Worm (Caenorhabditis elegans) whole organism, late embryonic: Measurements from ENCODE around the gene rpl-36.

Experiments used
- C08G9.2 ChIP-seq: sonication (generic microtip); optimal IDR thresholded peaks from 2 replicates; lab custom pipeline; 2016; ENCODE audit warnings: mild to moderate bottlenecking, missing genetic modification characterization, moderate library complexity, missing compliant biosample characterization
- K02D7.2 ChIP-seq: sonication (generic microtip); optimal IDR thresholded peaks from 2 replicates; lab custom pipeline; 2017; ENCODE audit warnings: mild to moderate bottlenecking, missing genetic modification characterization, missing compliant biosample characterization
- T23F11.4 ChIP-seq: fragments of 200-800 bp; sonication (Bioruptor generic); optimal IDR thresholded peaks from 2 replicates; lab custom pipeline; 2018; ENCODE audit warnings: mild to moderate bottlenecking, missing genetic modification characterization, missing compliant biosample characterization
- Y22D7AL.16 ChIP-seq: sonication (generic microtip); optimal IDR thresholded peaks from 2 replicates; lab custom pipeline; 2016; ENCODE audit warnings: missing genetic modification characterization, missing compliant biosample characterization
- ahr-1 ChIP-seq: sonication (generic microtip); optimal IDR thresholded peaks from 2 replicates; lab custom pipeline; 2016; ENCODE audit warnings: missing genetic modification characterization, missing compliant biosample characterization
- ama-1 ChIP-seq: fragments of 150-350 bp; optimal IDR thresholded peaks from 2 replicates; lab custom pipeline; 2014
- ceh-14 ChIP-seq: sonication (generic microtip); optimal IDR thresholded peaks from 2 replicates; lab custom pipeline; 2016; ENCODE audit warnings: missing genotype, missing genetic modification characterization, missing compliant biosample characterization
- ceh-18 ChIP-seq: sonication (generic microtip); optimal IDR thresholded peaks from 2 replicates; lab custom pipeline; 2016; ENCODE audit warnings: missing genetic modification characterization, missing compliant biosample characterization
- ceh-2 ChIP-seq: sonication (generic microtip); optimal IDR thresholded peaks from 2 replicates; lab custom pipeline; 2016; ENCODE audit warnings: missing genotype, missing genetic modification characterization, missing compliant biosample characterization
- ceh-22 ChIP-seq: sonication (generic microtip); optimal IDR thresholded peaks from 2 replicates; lab custom pipeline; 2017; ENCODE audit warnings: missing biosample characterization, missing genetic modification characterization
- ceh-30 ChIP-seq: fragments of 150-350 bp; optimal IDR thresholded peaks from 2 replicates; lab custom pipeline; 2014; ENCODE audit warnings: missing biosample characterization, missing genetic modification characterization
- ceh-31 ChIP-seq: sonication (generic microtip); optimal IDR thresholded peaks from 2 replicates; lab custom pipeline; 2016; ENCODE audit warnings: missing genetic modification characterization, missing compliant biosample characterization
- ceh-34 ChIP-seq: sonication (generic microtip); optimal IDR thresholded peaks from 2 replicates; lab custom pipeline; 2016; ENCODE audit warnings: mild to moderate bottlenecking, missing genetic modification characterization, missing compliant biosample characterization
- ceh-48 ChIP-seq: sonication (generic microtip); optimal IDR thresholded peaks from 2 replicates; lab custom pipeline; 2016; ENCODE audit warnings: missing genetic modification characterization, inconsistent platforms, missing compliant biosample characterization
- ceh-9 ChIP-seq: sonication (generic microtip); optimal IDR thresholded peaks from 2 replicates; lab custom pipeline; 2016; ENCODE audit warnings: mild to moderate bottlenecking, missing genetic modification characterization, inconsistent platforms, missing compliant biosample characterization
- che-1 ChIP-seq: sonication (generic microtip); optimal IDR thresholded peaks from 2 replicates; lab custom pipeline; 2016; ENCODE audit warnings: mild to moderate bottlenecking, missing genetic modification characterization, missing compliant biosample characterization
- dve-1 ChIP-seq: sonication (generic microtip); optimal IDR thresholded peaks from 2 replicates; lab custom pipeline; 2017; ENCODE audit warnings: antibody characterized with exemption, mild to moderate bottlenecking, missing genetic modification characterization, missing compliant biosample characterization
- elt-2 ChIP-seq: sonication (generic microtip); optimal IDR thresholded peaks from 2 replicates; lab custom pipeline; 2016; ENCODE audit warnings: missing genetic modification reagents, missing genetic modification characterization, missing compliant biosample characterization
- ets-4 ChIP-seq: sonication (generic microtip); optimal IDR thresholded peaks from 2 replicates; lab custom pipeline; 2016; ENCODE audit warnings: missing genetic modification characterization, missing compliant biosample characterization
- fax-1 ChIP-seq: sonication (generic microtip); optimal IDR thresholded peaks from 2 replicates; lab custom pipeline; 2016; ENCODE audit warnings: missing genotype, missing genetic modification characterization, missing compliant biosample characterization
- fkh-6 ChIP-seq: sonication (generic microtip); optimal IDR thresholded peaks from 2 replicates; lab custom pipeline; 2016; ENCODE audit warnings: missing genetic modification characterization, missing compliant biosample characterization
- gmeb-2 ChIP-seq: sonication (generic microtip); optimal IDR thresholded peaks from 2 replicates; lab custom pipeline; 2016; ENCODE audit warnings: missing genetic modification characterization, inconsistent platforms, missing compliant biosample characterization
- hlh-13 ChIP-seq: fragments of 200-800 bp; sonication (Bioruptor generic); optimal IDR thresholded peaks from 2 replicates; lab custom pipeline; 2018; ENCODE audit warnings: mild to moderate bottlenecking, missing genetic modification characterization, missing compliant biosample characterization
- hlh-30 ChIP-seq: sonication (generic microtip); optimal IDR thresholded peaks from 2 replicates; lab custom pipeline; 2017; ENCODE audit warnings: antibody characterized with exemption, missing genetic modification characterization, missing compliant biosample characterization; ENCODE audit not compliant: insufficient read depth
- hlh-8 ChIP-seq: sonication (generic microtip); optimal IDR thresholded peaks from 2 replicates; lab custom pipeline; 2016; ENCODE audit warnings: missing genotype, missing genetic modification characterization, missing compliant biosample characterization
- madf-2 ChIP-seq: sonication (generic microtip); optimal IDR thresholded peaks from 2 replicates; lab custom pipeline; 2017; ENCODE audit warnings: missing genetic modification characterization, missing compliant biosample characterization
- nhr-232 ChIP-seq: sonication (generic microtip); optimal IDR thresholded peaks from 2 replicates; lab custom pipeline; 2016; ENCODE audit warnings: missing genetic modification characterization, missing compliant biosample characterization
- npax-4 ChIP-seq: sonication (generic microtip); optimal IDR thresholded peaks from 2 replicates; lab custom pipeline; 2016; ENCODE audit warnings: missing genetic modification characterization, missing compliant biosample characterization
- odd-2 ChIP-seq: sonication (generic microtip); optimal IDR thresholded peaks from 2 replicates; lab custom pipeline; 2017; ENCODE audit warnings: antibody characterized with exemption, mild to moderate bottlenecking, missing genetic modification characterization, missing compliant biosample characterization
- pax-1 ChIP-seq: fragments of 150-350 bp; optimal IDR thresholded peaks from 2 replicates; lab custom pipeline; 2014; ENCODE audit warnings: missing biosample characterization, missing genetic modification characterization
- pha-2 ChIP-seq: sonication (generic microtip); optimal IDR thresholded peaks from 2 replicates; lab custom pipeline; 2017; ENCODE audit warnings: mild to moderate bottlenecking, missing genetic modification characterization, missing compliant biosample characterization
- pha-4 ChIP-seq: fragments of 150-350 bp; optimal IDR thresholded peaks from 2 replicates; lab custom pipeline; 2018; ENCODE audit warnings: missing biosample characterization, missing genetic modification reagents, missing genetic modification characterization
- ref-2 ChIP-seq: sonication (generic microtip); optimal IDR thresholded peaks from 2 replicates; lab custom pipeline; 2016; ENCODE audit warnings: missing genetic modification characterization, missing compliant biosample characterization
- rnt-1 ChIP-seq: sonication (generic microtip); optimal IDR thresholded peaks from 2 replicates; lab custom pipeline; 2016; ENCODE audit warnings: missing genetic modification characterization, missing compliant biosample characterization
- sdc-2 ChIP-seq: sonication (generic microtip); optimal IDR thresholded peaks from 2 replicates; lab custom pipeline; 2016; ENCODE audit warnings: missing genotype, missing genetic modification characterization, missing compliant biosample characterization
- sox-2 ChIP-seq: fragments of 200-800 bp; sonication (Bioruptor generic); IDR thresholded peaks from 2 replicates; pipeline ENCODE4 v1.3.6; 2022; ENCODE audit warnings: missing genetic modification reagents, missing genetic modification characterization, missing compliant biosample characterization
- sox-4 ChIP-seq: sonication (generic microtip); optimal IDR thresholded peaks from 2 replicates; lab custom pipeline; 2017; ENCODE audit warnings: mild to moderate bottlenecking, missing genetic modification characterization, inconsistent platforms, missing compliant biosample characterization
- tbx-2 ChIP-seq: sonication (generic microtip); optimal IDR thresholded peaks from 2 replicates; lab custom pipeline; 2016; ENCODE audit warnings: missing genetic modification characterization, missing compliant biosample characterization
- tbx-7 ChIP-seq: sonication (generic microtip); optimal IDR thresholded peaks from 2 replicates; lab custom pipeline; 2016; ENCODE audit warnings: missing genotype, missing genetic modification characterization, missing compliant biosample characterization
- ttx-3 ChIP-seq: sonication (generic microtip); optimal IDR thresholded peaks from 2 replicates; lab custom pipeline; 2016; ENCODE audit warnings: missing genetic modification reagents, missing genetic modification characterization, missing compliant biosample characterization
- unc-3 ChIP-seq, 2 experiments: fragments of 200-800 bp in 1 of 2; sonication (Bioruptor generic) in 1 of 2; sonication (generic microtip) in 1 of 2; conservative IDR thresholded peaks in 1 of 2; optimal IDR thresholded peaks in 1 of 2; 2 replicates each; pipeline versions ENCODE4 v1.3.6 to Lab custom; 2016 to 2022; ENCODE audit warnings: missing compliant biosample characterization in 2 of 2, missing genetic modification characterization in 2 of 2, missing genetic modification reagents in 1 of 2
- unc-42 ChIP-seq: sonication (generic microtip); optimal IDR thresholded peaks from 2 replicates; lab custom pipeline; 2016; ENCODE audit warnings: missing genotype, missing genetic modification characterization, missing compliant biosample characterization
- unc-55 ChIP-seq: sonication (generic microtip); optimal IDR thresholded peaks from 2 replicates; lab custom pipeline; 2017; ENCODE audit warnings: missing biosample characterization, missing genetic modification reagents, missing genetic modification characterization
- unc-86 ChIP-seq: sonication (generic microtip); optimal IDR thresholded peaks from 2 replicates; lab custom pipeline; 2016; ENCODE audit warnings: missing genetic modification characterization, missing compliant biosample characterization

The rpl-36 gene

DNA sequence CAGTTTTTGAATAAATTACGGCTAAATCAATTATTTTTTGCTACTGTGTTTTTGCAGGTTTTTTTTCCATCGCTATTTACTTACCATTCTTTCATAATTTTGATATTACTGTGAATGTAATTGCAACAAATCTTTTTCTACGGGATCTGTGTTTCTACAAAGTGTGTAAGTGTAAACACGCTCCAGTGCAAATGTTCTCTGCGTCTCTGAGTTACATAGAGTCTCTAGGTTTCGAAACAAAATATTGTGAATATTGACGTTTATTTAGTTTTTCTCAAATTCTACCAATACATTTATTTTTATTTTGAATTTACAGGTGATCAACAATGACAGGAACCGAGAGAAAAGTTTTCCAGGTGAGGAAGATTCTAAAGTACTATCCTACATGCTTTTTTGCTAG lies 4.0 kb downstream of the rpl-36 start, which contains the start of gene yju-2 (continued):
- TF ChIP-seq pax-1 (tag; lab: Kevin White, UChicago) (no peak), ref-2 (tag; lab: Kevin White, UChicago) (peak; percentile 47), che-1 (tag; lab: Kevin White, UChicago) (no peak), npax-4 (tag; lab: Kevin White, UChicago) (no peak)

DNA sequence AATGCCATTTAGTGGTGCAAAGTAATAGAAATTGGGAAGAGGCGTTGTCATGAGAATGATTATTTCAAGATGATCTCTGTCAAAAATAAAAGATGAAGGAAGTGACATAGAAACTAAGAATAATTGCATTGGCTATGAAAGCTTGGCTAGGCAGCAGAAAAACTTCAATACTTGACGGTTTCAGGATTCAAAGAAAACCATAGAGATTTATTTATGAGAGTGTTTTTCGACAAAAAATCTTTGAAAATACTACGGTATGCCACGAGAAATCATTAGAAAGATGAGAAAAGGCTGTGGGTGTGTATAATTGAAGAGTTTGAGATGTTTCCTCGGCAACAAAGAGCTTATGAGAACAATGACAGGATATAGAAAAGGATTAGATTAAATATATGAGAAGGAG lies 5.4 kb downstream of the rpl-36 start, which contains the start of gene F37C12.14:
Gene F37C12.14 (minus strand): TSS at position 101 of the 400 bp plus-strand sequence.
- TF ChIP-seq Y22D7AL.16 (tag; lab: Kevin White, UChicago) = no peak
- TF ChIP-seq dve-1 (tag; lab: Kevin White, UChicago) = no peak
- TF ChIP-seq hlh-13 (GFP tag; lab: Kevin White, UChicago) = no peak
- TF ChIP-seq ahr-1 (tag; lab: Kevin White, UChicago) = no peak
- TF ChIP-seq pha-2 = no peak
- no peak for TF ChIP-seq sox-2 (GFP tag; lab: Robert Waterston, UW)
- no peak for TF ChIP-seq ceh-34
- TF ChIP-seq ceh-22 (tag; lab: Kevin White, UChicago) = no peak
- TF ChIP-seq hlh-8 = no peak
- TF ChIP-seq ceh-9 (tag; lab: Kevin White, UChicago) = no peak
- no peak for TF ChIP-seq tbx-7 (tag; lab: Kevin White, UChicago)
- no peak for TF ChIP-seq che-1 (tag; lab: Kevin White, UChicago)
- no peak for TF ChIP-seq sox-4 (tag; lab: Kevin White, UChicago)
- no peak for TF ChIP-seq odd-2
- TF ChIP-seq ceh-2 = no peak
- TF ChIP-seq sdc-2 (tag; lab: Kevin White, UChicago) = no peak

DNA sequence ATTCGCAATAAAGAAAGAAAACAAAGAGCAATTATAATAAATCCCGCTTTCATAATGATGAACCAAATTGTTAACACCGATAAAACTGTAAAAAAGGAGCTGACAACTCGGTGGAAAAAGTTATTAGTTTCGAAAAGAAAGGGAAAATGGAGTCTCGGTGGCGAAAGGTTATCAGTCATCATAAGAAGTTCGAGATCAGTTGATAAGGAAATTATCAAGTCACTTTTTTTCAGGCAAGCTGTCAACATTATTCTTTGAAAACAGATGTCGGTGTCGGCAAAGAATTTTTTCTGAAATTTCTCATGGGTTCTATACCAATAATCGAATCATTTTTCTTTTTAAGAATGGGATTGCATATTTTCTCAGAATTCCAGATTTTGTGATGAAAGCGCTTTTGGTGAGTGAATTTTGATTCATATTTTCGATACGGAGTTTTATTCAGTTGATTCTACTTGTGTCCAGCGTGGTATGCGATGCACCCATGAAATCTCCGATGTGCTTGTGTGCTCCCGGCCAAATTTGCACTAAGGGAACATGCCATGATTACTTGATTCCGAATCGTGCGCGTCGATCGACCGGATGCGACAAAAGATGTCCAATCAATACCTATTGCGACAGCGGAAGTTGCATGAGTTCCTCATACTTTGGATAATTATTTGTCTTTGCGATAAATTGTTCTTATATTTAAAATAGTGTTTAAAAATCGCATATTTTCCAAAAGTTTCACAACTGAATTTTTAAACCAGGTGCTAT lies 8.4 kb downstream of the rpl-36 start, which contains the start of the genes F37C12.21 and F37C12.10:
Gene F37C12.21 (plus strand): TSS at position 58 of the 753 bp plus-strand sequence.
Gene F37C12.10 (minus strand): TSS at position 85 of the 753 bp plus-strand sequence.
- TF ChIP-seq elt-2 (tag; lab: Kevin White, UChicago) = peak; percentile 49
- TF ChIP-seq rnt-1 (tag; lab: Kevin White, UChicago) = no peak
- no peak for TF ChIP-seq ceh-30 (tag; lab: Kevin White, UChicago)
- no peak for TF ChIP-seq ama-1 (lab: Kevin White, UChicago)
- no peak for TF ChIP-seq Y22D7AL.16 (tag; lab: Kevin White, UChicago)
- no peak for TF ChIP-seq C08G9.2 (tag; lab: Kevin White, UChicago)
- TF ChIP-seq fkh-6 = no peak

DNA sequence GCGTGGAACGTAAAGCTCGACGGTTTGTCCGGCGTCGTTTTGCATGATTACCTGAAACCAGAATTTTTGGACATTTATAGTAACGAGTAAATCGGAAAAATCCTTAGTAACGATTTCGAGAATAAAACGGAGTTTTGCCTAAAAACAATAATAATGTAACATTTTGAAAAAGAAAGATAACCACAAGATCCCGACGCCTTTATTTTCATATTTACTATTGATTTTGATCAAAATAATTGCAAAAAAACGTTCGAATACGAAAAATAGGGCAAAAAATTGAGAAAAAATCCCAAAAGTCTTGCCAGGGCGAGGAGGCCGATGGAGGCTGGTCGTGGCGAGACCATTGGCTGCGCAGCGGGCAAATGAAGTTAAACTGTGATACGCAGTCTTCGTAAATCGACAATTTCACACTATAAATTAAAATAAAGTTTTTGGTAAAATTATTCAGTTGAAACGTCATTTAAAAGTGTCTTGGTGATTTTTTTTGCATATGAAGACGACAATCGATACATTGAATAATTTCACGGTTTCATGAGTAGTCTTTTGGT lies 9.6 kb downstream of the rpl-36 start, which contains the start of gene rps-21:
Gene rps-21 (minus strand): TSS at position 51 of the 548 bp plus-strand sequence.
- TF ChIP-seq tbx-2 (tag; lab: Kevin White, UChicago) (peak; percentile 69), elt-2 (tag; lab: Kevin White, UChicago) (peak; percentile 21), rnt-1 (tag; lab: Kevin White, UChicago) (peak; percentile 19), nhr-232 (tag; lab: Kevin White, UChicago) (no peak), ref-2 (tag; lab: Kevin White, UChicago) (peak; percentile 11), ceh-31 (tag; lab: Kevin White, UChicago) (peak; percentile 71), hlh-30 (tag; lab: Kevin White, UChicago) (no peak), gmeb-2 (tag; lab: Kevin White, UChicago) (no peak), unc-42 (tag; lab: Kevin White, UChicago) (peak; percentile 88), sox-2 (GFP tag; lab: Robert Waterston, UW) (no peak), ttx-3 (tag; lab: Kevin White, UChicago) (no peak), ceh-18 (peak; percentile 45), unc-3 (GFP tag; conservative IDR thresholded peaks at IDR 0.05; lab: Robert Waterston, UW) (no peak), unc-3 (tag; optimal IDR thresholded peaks at IDR 0.05; lab: Kevin White, UChicago) (no peak), pha-2 (peak; percentile 20), unc-55 (GFP tag; lab: Kevin White, UChicago) (peak; percentile 32), unc-86 (peak; percentile 22), pha-4 (tag; lab: Kevin White, UChicago) (no peak), ceh-48 (tag; lab: Kevin White, UChicago) (peak; percentile 19), fax-1 (tag; lab: Kevin White, UChicago) (no peak), madf-2 (tag; lab: Kevin White, UChicago) (no peak), ceh-34 (peak; percentile 47), ets-4 (no peak), T23F11.4 (GFP tag; lab: Kevin White, UChicago) (no peak), odd-2 (no peak), ceh-14 (tag; lab: Kevin White, UChicago) (peak; percentile 6), K02D7.2 (tag; lab: Kevin White, UChicago) (no peak)
